Worm (Caenorhabditis elegans) whole organism, L3 larva: ENCODE measurements around the gene F15A4.2.

ENCODE experiments used
- R02D3.7 ChIP-seq: fragments of 150-350 bp; optimal IDR thresholded peaks from 2 replicates; lab custom pipeline; 2014; ENCODE audit warnings: missing biosample characterization, missing genetic modification characterization
- ZK546.5 ChIP-seq: sonication (generic microtip); optimal IDR thresholded peaks from 2 replicates; lab custom pipeline; 2017; ENCODE audit warnings: missing biosample characterization, missing genetic modification characterization
- aly-2 ChIP-seq: fragments of 150-350 bp; optimal IDR thresholded peaks from 2 replicates; lab custom pipeline; 2014; ENCODE audit warnings: missing biosample characterization, missing genetic modification characterization
- ama-1 ChIP-seq: fragments of 150-350 bp; optimal IDR thresholded peaks from 2 replicates; lab custom pipeline; 2018
- ceh-16 ChIP-seq: sonication (generic microtip); optimal IDR thresholded peaks from 2 replicates; lab custom pipeline; 2017; ENCODE audit warnings: missing biosample characterization, missing genetic modification characterization
- ceh-82 ChIP-seq: fragments of 150-350 bp; optimal IDR thresholded peaks from 2 replicates; lab custom pipeline; 2014; ENCODE audit warnings: missing biosample characterization, missing genetic modification characterization
- daf-12 ChIP-seq: fragments of 150-350 bp; optimal IDR thresholded peaks from 2 replicates; lab custom pipeline; 2014; ENCODE audit warnings: missing biosample characterization, missing genetic modification reagents, missing genetic modification characterization
- egl-27 ChIP-seq: sonication (generic microtip); optimal IDR thresholded peaks from 4 replicates; lab custom pipeline; 2017; ENCODE audit warnings: missing biosample characterization, missing genetic modification reagents, missing genetic modification characterization
- egl-5 ChIP-seq: fragments of 150-350 bp; optimal IDR thresholded peaks from 2 replicates; lab custom pipeline; 2017; ENCODE audit warnings: missing biosample characterization, missing genetic modification reagents, missing genetic modification characterization, inconsistent platforms
- elt-1 ChIP-seq: fragments of 150-350 bp; optimal IDR thresholded peaks from 2 replicates; lab custom pipeline; 2014; ENCODE audit warnings: missing biosample characterization, missing genetic modification characterization
- elt-2 ChIP-seq: sonication (generic microtip); optimal IDR thresholded peaks from 2 replicates; lab custom pipeline; 2016; ENCODE audit warnings: missing genetic modification reagents, mild to moderate bottlenecking, missing genetic modification characterization, missing compliant biosample characterization
- elt-3 ChIP-seq, 3 experiments: fragments of 150-350 bp in 1 of 3; sonication (generic microtip) in 2 of 3; optimal IDR thresholded peaks; 2 replicates in 2 of 3; 4 replicates in 1 of 3; lab custom pipeline; 2014 to 2017; ENCODE audit warnings: missing biosample characterization in 3 of 3, missing genetic modification characterization in 3 of 3
- eor-1 ChIP-seq, 2 experiments: fragments of 150-350 bp; optimal IDR thresholded peaks; 2 replicates each; lab custom pipeline; 2014 to 2018; ENCODE audit warnings: missing biosample characterization in 2 of 2, missing genetic modification characterization in 2 of 2
- fkh-10 ChIP-seq: sonication (generic microtip); optimal IDR thresholded peaks from 2 replicates; lab custom pipeline; 2017; ENCODE audit warnings: missing biosample characterization, missing genetic modification reagents, missing genetic modification characterization
- fkh-2 ChIP-seq: fragments of 150-350 bp; optimal IDR thresholded peaks from 2 replicates; lab custom pipeline; 2014; ENCODE audit warnings: missing biosample characterization, missing genetic modification reagents, missing genetic modification characterization
- fos-1 ChIP-seq: fragments of 150-350 bp; optimal IDR thresholded peaks from 2 replicates; lab custom pipeline; 2014; ENCODE audit warnings: missing biosample characterization, missing genetic modification characterization
- jun-1 ChIP-seq: fragments of 150-350 bp; optimal IDR thresholded peaks from 2 replicates; lab custom pipeline; 2014; ENCODE audit warnings: missing biosample characterization, missing genetic modification reagents, missing genetic modification characterization
- lin-15B ChIP-seq: fragments of 150-350 bp; optimal IDR thresholded peaks from 2 replicates; lab custom pipeline; 2014; ENCODE audit warnings: missing biosample characterization, missing genetic modification characterization
- lin-39 ChIP-seq: fragments of 150-350 bp; optimal IDR thresholded peaks from 2 replicates; lab custom pipeline; 2018; ENCODE audit warnings: missing biosample characterization, missing genetic modification reagents, missing genetic modification characterization
- lsy-12 ChIP-seq: sonication (generic microtip); optimal IDR thresholded peaks from 2 replicates; lab custom pipeline; 2016; ENCODE audit warnings: mild to moderate bottlenecking, missing genetic modification characterization, missing compliant biosample characterization
- mdl-1 ChIP-seq: fragments of 150-350 bp; optimal IDR thresholded peaks from 2 replicates; lab custom pipeline; 2014; ENCODE audit warnings: missing biosample characterization, missing genetic modification characterization
- mml-1 ChIP-seq: fragments of 150-350 bp; sonication (generic microtip); optimal IDR thresholded peaks from 3 replicates; lab custom pipeline; 2014; ENCODE audit warnings: missing biosample characterization, missing genetic modification characterization
- nhr-11 ChIP-seq: fragments of 150-350 bp; optimal IDR thresholded peaks from 2 replicates; lab custom pipeline; 2014; ENCODE audit warnings: missing biosample characterization, missing genetic modification characterization
- nhr-12 ChIP-seq: fragments of 150-350 bp; optimal IDR thresholded peaks from 2 replicates; lab custom pipeline; 2014; ENCODE audit warnings: missing biosample characterization, missing genetic modification characterization
- nhr-23 ChIP-seq: fragments of 150-350 bp; optimal IDR thresholded peaks from 2 replicates; lab custom pipeline; 2014; ENCODE audit warnings: missing biosample characterization, missing genetic modification reagents, missing genetic modification characterization
- nhr-237 ChIP-seq: fragments of 150-350 bp; optimal IDR thresholded peaks from 2 replicates; lab custom pipeline; 2014; ENCODE audit warnings: missing biosample characterization, missing genetic modification characterization
- nhr-25 ChIP-seq: sonication (generic microtip); optimal IDR thresholded peaks from 2 replicates; lab custom pipeline; 2017; ENCODE audit warnings: missing biosample characterization, missing genetic modification characterization
- nhr-28 ChIP-seq: fragments of 150-350 bp; optimal IDR thresholded peaks from 2 replicates; lab custom pipeline; 2014; ENCODE audit warnings: missing biosample characterization, missing genetic modification characterization
- nhr-43 ChIP-seq: sonication (generic microtip); optimal IDR thresholded peaks from 2 replicates; lab custom pipeline; 2016; ENCODE audit warnings: mild to moderate bottlenecking, missing genetic modification characterization, missing compliant biosample characterization; ENCODE audit not compliant: poor library complexity, severe bottlenecking
- nhr-67 ChIP-seq: fragments of 150-350 bp; optimal IDR thresholded peaks from 2 replicates; lab custom pipeline; 2014; ENCODE audit warnings: missing biosample characterization, missing genetic modification characterization
- nhr-76 ChIP-seq: fragments of 150-350 bp; sonication (generic microtip); optimal IDR thresholded peaks from 5 replicates; lab custom pipeline; 2014; ENCODE audit warnings: missing biosample characterization, missing genetic modification characterization
- pha-4 ChIP-seq: fragments of 150-350 bp; optimal IDR thresholded peaks from 2 replicates; lab custom pipeline; 2014; ENCODE audit warnings: missing biosample characterization, missing genetic modification reagents, missing genetic modification characterization
- pqm-1 ChIP-seq: fragments of 150-350 bp; optimal IDR thresholded peaks from 2 replicates; lab custom pipeline; 2017; ENCODE audit warnings: missing biosample characterization, missing genetic modification characterization, inconsistent platforms
- sea-2 ChIP-seq: fragments of 150-350 bp; sonication (generic microtip); optimal IDR thresholded peaks from 4 replicates; lab custom pipeline; 2014; ENCODE audit warnings: missing biosample characterization, missing genetic modification reagents, missing genetic modification characterization
- skn-1 ChIP-seq: fragments of 150-350 bp; optimal IDR thresholded peaks from 2 replicates; lab custom pipeline; 2014; ENCODE audit warnings: missing biosample characterization, missing genetic modification characterization
- snpc-4 ChIP-seq: fragments of 150-350 bp; optimal IDR thresholded peaks from 2 replicates; lab custom pipeline; 2014; ENCODE audit warnings: missing biosample characterization, missing genetic modification characterization
- tbx-2 ChIP-seq: sonication (generic microtip); optimal IDR thresholded peaks from 2 replicates; lab custom pipeline; 2016; ENCODE audit warnings: mild to moderate bottlenecking, missing genetic modification characterization, missing compliant biosample characterization
- zag-1 ChIP-seq: fragments of 150-350 bp; optimal IDR thresholded peaks from 2 replicates; lab custom pipeline; 2014; ENCODE audit warnings: missing biosample characterization, missing genetic modification characterization
- ztf-11 ChIP-seq: fragments of 150-350 bp; optimal IDR thresholded peaks from 2 replicates; lab custom pipeline; 2014; ENCODE audit warnings: missing biosample characterization, missing genetic modification characterization
- ztf-4 ChIP-seq: fragments of 150-350 bp; optimal IDR thresholded peaks from 2 replicates; lab custom pipeline; 2014; ENCODE audit warnings: missing biosample characterization, missing genetic modification characterization

The F15A4.2 gene

DNA sequence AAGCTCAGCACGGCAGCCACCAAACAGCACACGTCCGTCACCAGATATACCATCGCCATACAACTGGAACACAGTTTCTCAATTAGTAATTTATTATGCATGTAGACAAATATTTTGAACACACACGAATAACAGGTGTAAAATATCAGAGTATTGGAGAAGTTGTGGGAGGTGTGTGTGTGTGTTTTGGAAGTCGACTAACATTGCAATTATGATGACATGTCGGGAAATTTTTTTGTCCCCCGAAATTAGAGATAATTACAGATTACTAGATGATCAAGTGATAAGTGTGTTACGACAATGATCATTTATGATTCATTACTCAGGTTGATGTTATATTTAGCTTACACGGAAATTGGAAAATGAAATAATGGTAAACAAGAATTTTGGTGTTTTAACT, 32.6 kb upstream of the F15A4.2 start, which contains the start of gene Y57A10C.8:
TSS of gene Y57A10C.8 (minus strand) at position 101 of the 400 bp plus-strand sequence.
- no peak for TF ChIP-seq nhr-43 (tag; lab: Kevin White, UChicago)
- no peak for TF ChIP-seq mml-1 (tag; lab: Kevin White, UChicago)
- TF ChIP-seq nhr-28 (tag; lab: Kevin White, UChicago), result no peak
- no peak for TF ChIP-seq fkh-10 (GFP tag; lab: Kevin White, UChicago)
- no peak for TF ChIP-seq nhr-25 (tag; lab: Kevin White, UChicago)
- TF ChIP-seq sea-2 (GFP tag; lab: Kevin White, UChicago), result no peak
- no peak for TF ChIP-seq R02D3.7
- TF ChIP-seq mdl-1, result no peak
- no peak for TF ChIP-seq nhr-12 (tag; lab: Kevin White, UChicago)
- no peak for TF ChIP-seq ztf-11 (tag; lab: Kevin White, UChicago)
- no peak for TF ChIP-seq ceh-16 (tag; lab: Kevin White, UChicago)
- TF ChIP-seq aly-2 (tag; lab: Kevin White, UChicago), result no peak

- TF ChIP-seq ceh-16 (tag; lab: Kevin White, UChicago) (no peak), fkh-2 (tag; lab: Kevin White, UChicago) (no peak), fkh-10 (GFP tag; lab: Kevin White, UChicago) (no peak), lsy-12 (no peak), mml-1 (tag; lab: Kevin White, UChicago) (no peak), snpc-4 (no peak), tbx-2 (no peak), ceh-82 (no peak), mdl-1 (no peak), elt-2 (tag; lab: Kevin White, UChicago) (no peak), nhr-28 (tag; lab: Kevin White, UChicago) (no peak), lin-39 (tag; lab: Kevin White, UChicago) (no peak), zag-1 (no peak), nhr-67 (tag; lab: Kevin White, UChicago) (no peak), egl-5 (tag; lab: Kevin White, UChicago) (no peak), jun-1 (no peak), nhr-237 (tag; lab: Kevin White, UChicago) (no peak), nhr-25 (tag; lab: Kevin White, UChicago) (no peak), ztf-11 (tag; lab: Kevin White, UChicago) (no peak), nhr-23 (tag; lab: Kevin White, UChicago) (no peak)
- TF ChIP-seq, all 47 proteins: peak for 0
These were observed 30.0 kb upstream of the F15A4.2 start, which contains the start of gene dct-12 for ce11 chrII:12432356-12432755. dct-12 (minus strand) TSS chrII:12432456.

- no peak for TF ChIP-seq pha-4 (tag; lab: Kevin White, UChicago)
- no peak for TF ChIP-seq nhr-237 (tag; lab: Kevin White, UChicago)
- TF ChIP-seq nhr-43 (tag; lab: Kevin White, UChicago), result no peak
- no peak for TF ChIP-seq fkh-2 (tag; lab: Kevin White, UChicago)
- no peak for TF ChIP-seq skn-1
- no peak for TF ChIP-seq ztf-4
- TF ChIP-seq nhr-25 (tag; lab: Kevin White, UChicago), result no peak
- TF ChIP-seq sea-2 (GFP tag; lab: Kevin White, UChicago), result no peak
- no peak for TF ChIP-seq nhr-28 (tag; lab: Kevin White, UChicago)
- TF ChIP-seq nhr-76 (tag; lab: Kevin White, UChicago), result no peak
- TF ChIP-seq fkh-10 (GFP tag; lab: Kevin White, UChicago), result no peak
- no peak for TF ChIP-seq mdl-1
- no peak for TF ChIP-seq elt-1 (tag; lab: Kevin White, UChicago)
- no peak for TF ChIP-seq aly-2 (tag; lab: Kevin White, UChicago)
- TF ChIP-seq ZK546.5 (tag; lab: Kevin White, UChicago), result no peak
- TF ChIP-seq egl-27, result no peak
- no peak for TF ChIP-seq R02D3.7
- TF ChIP-seq pqm-1 (tag; lab: Kevin White, UChicago), result no peak
- TF ChIP-seq fos-1, result no peak
- TF ChIP-seq, all 47 proteins: peak for 0
These were observed 27.0 kb upstream of the F15A4.2 start for ce11 chrII:12435202-12435872.

- TF ChIP-seq zag-1 (no peak), nhr-11 (tag; lab: Kevin White, UChicago) (no peak), nhr-28 (tag; lab: Kevin White, UChicago) (no peak), fkh-10 (GFP tag; lab: Kevin White, UChicago) (no peak), eor-1 (tag; optimal IDR thresholded peaks at IDR 0.05; lab: Kevin White, UChicago) (no peak), lin-39 (tag; lab: Kevin White, UChicago) (no peak), skn-1 (no peak), ztf-4 (no peak), ama-1 (lab: Kevin White, UChicago) (no peak), nhr-76 (tag; lab: Kevin White, UChicago) (no peak), nhr-12 (tag; lab: Kevin White, UChicago) (no peak), pha-4 (tag; lab: Kevin White, UChicago) (no peak), daf-12 (tag; lab: Kevin White, UChicago) (no peak), lin-15B (tag; lab: Kevin White, UChicago) (no peak), ztf-11 (tag; lab: Kevin White, UChicago) (no peak), elt-1 (tag; lab: Kevin White, UChicago) (no peak), ceh-82 (no peak), elt-3 (tag; optimal IDR thresholded peaks at IDR 0.05; lab: Kevin White, UChicago) (no peak), lsy-12 (no peak), nhr-23 (tag; lab: Kevin White, UChicago) (no peak)
These were observed 25.6 kb upstream of the F15A4.2 start for ce11 chrII:12436717-12437116.
